Fruit fly (Drosophila melanogaster) whole organism, adult: ENCODE measurements around the gene Eig71Eg.

Source experiments
- CG11617 ChIP-seq: fragments of 200-800 bp; sonication (Bioruptor generic); optimal IDR thresholded peaks from 2 replicates; lab custom pipeline; 2017; ENCODE audit warnings: mild to moderate bottlenecking, missing biosample characterization, missing genetic modification reagents, missing genetic modification characterization
- CG12768 ChIP-seq: fragments of 200-800 bp; sonication (Bioruptor generic); optimal IDR thresholded peaks from 2 replicates; lab custom pipeline; 2017; ENCODE audit warnings: missing biosample characterization, missing genetic modification characterization, mild to moderate bottlenecking, moderate library complexity, missing genetic modification reagents
- CG14711 ChIP-seq: fragments of 200-800 bp; sonication (Bioruptor generic); optimal IDR thresholded peaks from 2 replicates; lab custom pipeline; 2018; ENCODE audit warnings: missing biosample characterization, mild to moderate bottlenecking, missing genetic modification characterization, moderate library complexity
- CG1620 ChIP-seq: fragments of 200-800 bp; sonication (Bioruptor generic); optimal IDR thresholded peaks from 2 replicates; lab custom pipeline; 2016; ENCODE audit warnings: missing biosample characterization, missing genetic modification characterization
- CG33017 ChIP-seq: fragments of 200-800 bp; sonication (Bioruptor generic); optimal IDR thresholded peaks from 2 replicates; lab custom pipeline; 2018; ENCODE audit warnings: missing biosample characterization, mild to moderate bottlenecking, missing genetic modification characterization, moderate library complexity
- CG5204 ChIP-seq: fragments of 200-800 bp; sonication (Bioruptor generic); optimal IDR thresholded peaks from 2 replicates; lab custom pipeline; 2016; ENCODE audit warnings: missing biosample characterization, missing genetic modification characterization
- CG7045 ChIP-seq: fragments of 200-800 bp; sonication (Bioruptor generic); optimal IDR thresholded peaks from 2 replicates; lab custom pipeline; 2017; ENCODE audit warnings: missing biosample characterization, mild to moderate bottlenecking, missing genetic modification characterization
- CG7101 ChIP-seq: fragments of 200-800 bp; sonication (Bioruptor generic); optimal IDR thresholded peaks from 2 replicates; lab custom pipeline; 2018; ENCODE audit warnings: missing biosample characterization, mild to moderate bottlenecking, missing genetic modification characterization, moderate library complexity
- Clk ChIP-seq: fragments of 200-800 bp; sonication (Bioruptor generic); optimal IDR thresholded peaks from 2 replicates; lab custom pipeline; 2017; ENCODE audit warnings: missing biosample characterization, missing genetic modification characterization
- Crg-1 ChIP-seq: fragments of 200-800 bp; sonication (Bioruptor generic); optimal IDR thresholded peaks from 2 replicates; lab custom pipeline; 2016; ENCODE audit warnings: missing biosample characterization, missing genetic modification characterization
- Hr96 ChIP-seq: fragments of 200-800 bp; sonication (Bioruptor generic); optimal IDR thresholded peaks from 2 replicates; lab custom pipeline; 2016; ENCODE audit warnings: missing biosample characterization, missing genetic modification characterization
- Mnt ChIP-seq: fragments of 200-800 bp; sonication (Bioruptor generic); optimal IDR thresholded peaks from 2 replicates; lab custom pipeline; 2016; ENCODE audit warnings: missing biosample characterization, mild to moderate bottlenecking, missing genetic modification characterization
- bab1 ChIP-seq: fragments of 200-800 bp; sonication (Bioruptor generic); optimal IDR thresholded peaks from 3 replicates; lab custom pipeline; 2019; ENCODE audit warnings: missing biosample characterization, mild to moderate bottlenecking, missing genetic modification characterization, moderate library complexity
- cic ChIP-seq: fragments of 200-800 bp; sonication (Bioruptor generic); optimal IDR thresholded peaks from 2 replicates; lab custom pipeline; 2017; ENCODE audit warnings: missing biosample characterization, mild to moderate bottlenecking, missing genetic modification characterization, moderate library complexity
- cnc ChIP-seq, 2 experiments: fragments of >200 bp; optimal IDR thresholded peaks; 2 replicates each; lab custom pipeline; 2017
- kay ChIP-seq: fragments of 200-800 bp; sonication (Bioruptor generic); peaks from one replicate; lab custom pipeline; 2016; ENCODE audit warnings: missing biosample characterization, missing genetic modification characterization, borderline replicate concordance
- ovo ChIP-seq: fragments of 200-800 bp; sonication (Bioruptor generic); optimal IDR thresholded peaks from 2 replicates; lab custom pipeline; 2016; ENCODE audit warnings: missing biosample characterization, missing genetic modification characterization
- pad ChIP-seq: fragments of 200-800 bp; sonication (Bioruptor generic); optimal IDR thresholded peaks from 3 replicates; lab custom pipeline; 2017; ENCODE audit warnings: missing biosample characterization, missing genetic modification characterization, mild to moderate bottlenecking, moderate library complexity, missing genetic modification reagents
- tj ChIP-seq: fragments of 200-800 bp; sonication (Bioruptor generic); optimal IDR thresholded peaks from 3 replicates; lab custom pipeline; 2017; ENCODE audit warnings: missing biosample characterization, mild to moderate bottlenecking, missing genetic modification characterization, moderate library complexity
- toe ChIP-seq: fragments of 200-800 bp; sonication (Bioruptor generic); optimal IDR thresholded peaks from 2 replicates; lab custom pipeline; 2016; ENCODE audit warnings: missing biosample characterization, missing genetic modification characterization

Eig71Eg gene

dm6 chr3L:15636359-15636758, 21.1 kb upstream of the Eig71Eg start:
- no peak for TF ChIP-seq Mnt (GFP tag; lab: Kevin White, UChicago)
- TF ChIP-seq pad (GFP tag; lab: Kevin White, UChicago), result no peak
- TF ChIP-seq cic, result peak; percentile 69
- peak; percentile 12 for TF ChIP-seq CG33017 (tag; lab: Kevin White, UChicago)

DNA sequence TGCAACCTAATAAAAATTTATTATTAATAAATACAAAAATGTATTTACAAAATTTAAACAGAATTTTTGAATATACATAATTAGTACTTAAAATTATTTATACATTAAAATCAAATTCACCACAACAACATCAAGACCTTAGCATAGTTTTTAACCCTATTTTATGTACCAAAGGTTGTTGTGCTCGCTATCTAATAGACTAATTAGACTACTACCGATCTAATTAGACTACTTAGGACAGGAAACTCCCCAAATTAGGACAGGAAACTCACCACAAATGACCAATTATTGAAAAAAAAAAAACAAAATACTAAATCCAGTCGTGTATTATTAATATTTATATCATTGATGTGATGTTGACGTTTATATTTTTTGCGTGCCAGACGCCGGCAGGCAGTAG, 20.4 kb upstream of the Eig71Eg start:
- no peak for TF ChIP-seq pad (GFP tag; lab: Kevin White, UChicago)

dm6 chr3L:15637618-15638017, 19.8 kb upstream of the Eig71Eg start:
- no peak for TF ChIP-seq CG12768 (GFP tag; lab: Kevin White, UChicago)
- TF ChIP-seq kay (GFP tag; lab: Kevin White, UChicago), result peak; percentile 49
- TF ChIP-seq CG1620 (GFP tag; lab: Kevin White, UChicago), result no peak

- TF ChIP-seq cic (no peak), CG1620 (GFP tag; lab: Kevin White, UChicago) (no peak), CG7101 (tag; lab: Kevin White, UChicago) (no peak), Clk (no peak), ovo (GFP tag; lab: Kevin White, UChicago) (no peak), bab1 (GFP tag; lab: Kevin White, UChicago) (no peak), kay (GFP tag; lab: Kevin White, UChicago) (no peak), CG33017 (tag; lab: Kevin White, UChicago) (no peak), CG12768 (GFP tag; lab: Kevin White, UChicago) (no peak), Crg-1 (GFP tag; lab: Kevin White, UChicago) (no peak), CG5204 (GFP tag; lab: Kevin White, UChicago) (no peak), pad (GFP tag; lab: Kevin White, UChicago) (no peak), toe (GFP tag; lab: Kevin White, UChicago) (no peak), CG7045 (GFP tag; lab: Kevin White, UChicago) (no peak), tj (GFP tag; lab: Kevin White, UChicago) (no peak), CG11617 (GFP tag; lab: Kevin White, UChicago) (no peak), Hr96 (no peak)
These were observed 18.9 kb upstream of the Eig71Eg start for dm6 chr3L:15638524-15638923.

DNA sequence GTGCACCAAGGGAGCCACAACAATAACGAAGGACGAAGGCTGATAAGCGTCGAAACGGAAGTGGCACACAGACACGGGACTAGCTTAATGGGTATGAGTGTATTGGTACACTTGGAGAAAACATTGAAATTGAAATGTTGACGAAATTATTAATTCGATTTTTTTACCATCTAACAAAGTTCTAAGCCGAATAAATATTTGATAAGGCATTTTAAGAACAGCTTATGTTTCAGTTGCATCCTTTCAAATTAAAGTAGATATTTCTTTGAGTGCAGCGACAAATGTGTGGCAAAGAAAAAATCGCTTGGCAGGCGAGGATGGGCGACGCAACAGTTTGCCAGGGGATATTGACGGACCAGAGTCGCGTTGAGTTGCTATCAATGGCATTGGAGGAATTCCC, 17.4 kb upstream of the Eig71Eg start:
- TF ChIP-seq Hr96, result no peak
- no peak for TF ChIP-seq bab1 (GFP tag; lab: Kevin White, UChicago)
- no peak for TF ChIP-seq Mnt (GFP tag; lab: Kevin White, UChicago)
- TF ChIP-seq cic, result no peak
- no peak for TF ChIP-seq Clk
- no peak for TF ChIP-seq CG12768 (GFP tag; lab: Kevin White, UChicago)
- TF ChIP-seq CG11617 (GFP tag; lab: Kevin White, UChicago), result no peak

DNA sequence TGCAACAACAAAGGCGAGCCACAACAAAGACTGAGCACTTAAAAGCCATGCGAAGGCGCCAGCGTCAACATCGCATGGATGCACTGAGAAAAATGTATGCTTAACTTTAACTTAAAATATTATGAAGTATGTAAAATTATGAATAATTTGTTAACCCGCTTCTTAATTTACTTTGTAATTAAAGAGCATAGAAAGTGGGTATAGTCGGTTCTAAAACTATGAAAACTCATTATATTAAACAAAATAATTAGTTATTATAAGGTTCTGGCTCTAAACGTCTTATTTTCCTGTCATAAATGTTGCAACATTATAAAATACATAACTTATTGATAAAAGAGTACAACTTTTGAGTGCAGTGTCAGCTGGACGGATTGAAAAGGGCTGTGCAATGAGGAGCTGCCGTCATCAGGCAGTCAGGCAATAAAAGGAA, 15.8 kb upstream of the Eig71Eg start:
- TF ChIP-seq ovo (GFP tag; lab: Kevin White, UChicago) (no peak), CG5204 (GFP tag; lab: Kevin White, UChicago) (no peak), kay (GFP tag; lab: Kevin White, UChicago) (no peak), bab1 (GFP tag; lab: Kevin White, UChicago) (no peak), toe (GFP tag; lab: Kevin White, UChicago) (no peak), CG14711 (no peak), cnc (optimal IDR thresholded peaks at IDR 0.05; lab: Kevin White, UChicago) (no peak), CG33017 (tag; lab: Kevin White, UChicago) (no peak), Clk (no peak), Mnt (GFP tag; lab: Kevin White, UChicago) (no peak), Crg-1 (GFP tag; lab: Kevin White, UChicago) (no peak), CG12768 (GFP tag; lab: Kevin White, UChicago) (no peak), CG11617 (GFP tag; lab: Kevin White, UChicago) (no peak), cic (no peak), CG7101 (tag; lab: Kevin White, UChicago) (no peak), CG1620 (GFP tag; lab: Kevin White, UChicago) (no peak), pad (GFP tag; lab: Kevin White, UChicago) (no peak), tj (GFP tag; lab: Kevin White, UChicago) (no peak), CG7045 (GFP tag; lab: Kevin White, UChicago) (no peak)

- TF ChIP-seq ovo (GFP tag; lab: Kevin White, UChicago) (no peak), pad (GFP tag; lab: Kevin White, UChicago) (no peak), CG1620 (GFP tag; lab: Kevin White, UChicago) (no peak), CG5204 (GFP tag; lab: Kevin White, UChicago) (no peak), CG33017 (tag; lab: Kevin White, UChicago) (no peak), bab1 (GFP tag; lab: Kevin White, UChicago) (no peak), Crg-1 (GFP tag; lab: Kevin White, UChicago) (no peak), CG7045 (GFP tag; lab: Kevin White, UChicago) (no peak), Mnt (GFP tag; lab: Kevin White, UChicago) (no peak), toe (GFP tag; lab: Kevin White, UChicago) (no peak), CG11617 (GFP tag; lab: Kevin White, UChicago) (no peak), CG7101 (tag; lab: Kevin White, UChicago) (no peak)
These were observed 11.2 kb upstream of the Eig71Eg start for dm6 chr3L:15646182-15646581.
